Worm (Caenorhabditis elegans): ENCODE measurements around the gene pde-12.

pde-12 gene

DNA sequence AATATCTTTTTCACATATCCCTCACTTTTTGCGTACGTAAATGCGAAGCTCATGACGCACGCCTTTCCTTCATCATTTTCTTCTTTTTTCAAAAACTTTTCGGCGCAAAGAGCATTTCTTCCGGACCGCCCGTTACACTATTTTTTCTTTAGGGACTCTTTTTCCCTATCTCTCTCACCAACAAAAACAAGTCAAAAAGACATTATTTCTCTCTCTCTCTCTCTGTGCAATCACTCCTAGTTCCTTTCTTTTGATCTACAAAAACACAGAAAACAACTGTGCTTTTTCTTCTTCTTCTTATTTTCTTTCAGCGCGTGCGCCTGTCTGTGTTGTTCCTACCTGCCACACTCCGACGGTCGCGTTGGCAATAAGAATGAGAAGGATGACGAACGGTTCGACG is 28.8 kb downstream of the pde-12 start:
- TF ChIP-seq sptf-1 (tag; optimal IDR thresholded peaks at IDR 0.05) = no peak
- peak; percentile 4 for TF ChIP-seq hlh-1 (tag; optimal IDR thresholded peaks at IDR 0.05)
- peak; percentile 16 for TF ChIP-seq unc-62 (GFP tag; optimal IDR thresholded peaks at IDR 0.05)

DNA sequence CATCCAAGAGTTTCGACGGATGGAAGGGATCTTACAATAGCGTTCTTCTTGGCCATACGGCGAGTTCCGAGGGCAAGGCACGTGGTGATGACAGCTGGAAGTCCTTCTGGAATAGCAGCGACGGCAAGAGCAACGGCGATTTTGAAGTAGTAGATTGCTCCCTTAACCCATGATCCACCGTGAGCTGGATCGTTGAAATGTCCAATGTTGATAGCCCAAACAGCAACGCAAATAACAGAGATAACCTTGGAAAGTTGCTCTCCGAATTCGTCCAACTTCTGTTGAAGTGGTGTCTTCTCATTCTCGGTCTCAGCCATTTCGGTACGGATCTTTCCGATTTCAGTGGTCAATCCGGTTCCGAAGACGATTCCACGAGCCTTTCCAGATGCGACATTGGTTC is 29.6 kb downstream of the pde-12 start:
- TF ChIP-seq M03D4.4 (tag; optimal IDR thresholded peaks at IDR 0.05) (no peak), snpc-4 (tag; optimal IDR thresholded peaks at IDR 0.05) (no peak), ham-2 (GFP tag; optimal IDR thresholded peaks at IDR 0.05) (no peak), nhr-28 (tag; optimal IDR thresholded peaks at IDR 0.05) (no peak), elt-1 (tag; optimal IDR thresholded peaks at IDR 0.05; ENCODE audit: borderline replicate concordance, insufficient read depth) (no peak), bed-3 (GFP tag; optimal IDR thresholded peaks at IDR 0.05) (no peak), cnd-1 (tag; optimal IDR thresholded peaks at IDR 0.05) (no peak)

DNA sequence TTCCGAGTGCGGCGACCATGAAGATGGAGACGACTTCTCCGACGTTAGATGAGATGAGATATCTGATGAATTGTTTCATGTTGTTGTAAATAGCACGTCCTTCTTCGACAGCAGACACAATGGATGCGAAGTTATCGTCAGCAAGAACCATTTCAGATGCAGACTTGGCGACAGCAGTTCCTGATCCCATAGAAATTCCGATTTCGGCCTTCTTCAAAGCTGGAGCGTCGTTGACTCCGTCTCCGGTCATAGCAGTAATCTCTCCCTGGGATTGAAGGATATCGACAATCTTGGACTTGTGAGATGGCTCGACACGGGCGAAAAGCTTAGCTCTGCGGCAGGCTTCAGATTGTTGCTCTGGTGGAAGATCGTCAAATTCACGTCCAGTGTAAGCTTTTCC is 30.9 kb downstream of the pde-12 start:
- TF ChIP-seq lin-13 (tag; optimal IDR thresholded peaks at IDR 0.05) = no peak
- no peak for TF ChIP-seq M03D4.4 (tag; optimal IDR thresholded peaks at IDR 0.05)
- no peak for TF ChIP-seq ces-1 (GFP tag; optimal IDR thresholded peaks at IDR 0.05)
- no peak for TF ChIP-seq lin-32 (GFP tag; optimal IDR thresholded peaks at IDR 0.05)
- no peak for TF ChIP-seq drap-1 (GFP tag; optimal IDR thresholded peaks at IDR 0.05)
- TF ChIP-seq unc-39 (tag; optimal IDR thresholded peaks at IDR 0.05) = no peak
- no peak for TF ChIP-seq zip-8 (tag; optimal IDR thresholded peaks at IDR 0.05)
- no peak for TF ChIP-seq elt-1 (tag; optimal IDR thresholded peaks at IDR 0.05; ENCODE audit: borderline replicate concordance, insufficient read depth)
- TF ChIP-seq ceh-83 (GFP tag; optimal IDR thresholded peaks at IDR 0.05) = no peak

DNA sequence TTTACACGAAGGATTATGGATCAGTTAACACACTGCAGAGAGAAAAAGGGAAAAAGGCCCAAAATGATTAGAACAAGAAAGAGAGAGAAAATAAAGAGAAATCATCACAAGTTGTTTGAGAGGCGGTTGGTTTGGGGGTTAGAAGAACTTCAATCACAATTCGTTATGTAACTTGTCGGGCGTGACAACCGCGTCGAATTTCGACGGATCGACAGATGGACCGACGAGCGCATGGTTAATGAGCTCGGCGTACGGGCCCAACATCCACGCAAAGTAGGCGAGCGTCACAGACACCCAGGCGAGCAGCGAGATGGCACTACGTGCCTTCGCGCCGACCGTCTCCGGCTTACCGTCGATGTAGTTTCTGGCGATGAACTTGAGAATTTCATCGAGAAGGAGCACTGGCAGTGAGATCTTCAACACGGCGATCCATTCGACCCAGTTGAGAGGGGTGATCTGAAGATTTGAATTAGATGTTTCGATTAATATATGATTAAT is 32.0 kb downstream of the pde-12 start:
- no peak for TF ChIP-seq mab-5 (tag; optimal IDR thresholded peaks at IDR 0.05)
- TF ChIP-seq mep-1 (tag; optimal IDR thresholded peaks at IDR 0.05) = no peak
- no peak for TF ChIP-seq unc-120 (tag; optimal IDR thresholded peaks at IDR 0.05; ENCODE audit: poor library complexity, severe bottlenecking)
- no peak for TF ChIP-seq mls-2 (tag; optimal IDR thresholded peaks at IDR 0.05)
- TF ChIP-seq snpc-4 (tag; optimal IDR thresholded peaks at IDR 0.05) = no peak
- TF ChIP-seq lsy-2 (tag; optimal IDR thresholded peaks at IDR 0.05) = no peak
- no peak for TF ChIP-seq bed-3 (GFP tag; optimal IDR thresholded peaks at IDR 0.05)
- TF ChIP-seq ceh-43 (GFP tag; optimal IDR thresholded peaks at IDR 0.05) = no peak

DNA sequence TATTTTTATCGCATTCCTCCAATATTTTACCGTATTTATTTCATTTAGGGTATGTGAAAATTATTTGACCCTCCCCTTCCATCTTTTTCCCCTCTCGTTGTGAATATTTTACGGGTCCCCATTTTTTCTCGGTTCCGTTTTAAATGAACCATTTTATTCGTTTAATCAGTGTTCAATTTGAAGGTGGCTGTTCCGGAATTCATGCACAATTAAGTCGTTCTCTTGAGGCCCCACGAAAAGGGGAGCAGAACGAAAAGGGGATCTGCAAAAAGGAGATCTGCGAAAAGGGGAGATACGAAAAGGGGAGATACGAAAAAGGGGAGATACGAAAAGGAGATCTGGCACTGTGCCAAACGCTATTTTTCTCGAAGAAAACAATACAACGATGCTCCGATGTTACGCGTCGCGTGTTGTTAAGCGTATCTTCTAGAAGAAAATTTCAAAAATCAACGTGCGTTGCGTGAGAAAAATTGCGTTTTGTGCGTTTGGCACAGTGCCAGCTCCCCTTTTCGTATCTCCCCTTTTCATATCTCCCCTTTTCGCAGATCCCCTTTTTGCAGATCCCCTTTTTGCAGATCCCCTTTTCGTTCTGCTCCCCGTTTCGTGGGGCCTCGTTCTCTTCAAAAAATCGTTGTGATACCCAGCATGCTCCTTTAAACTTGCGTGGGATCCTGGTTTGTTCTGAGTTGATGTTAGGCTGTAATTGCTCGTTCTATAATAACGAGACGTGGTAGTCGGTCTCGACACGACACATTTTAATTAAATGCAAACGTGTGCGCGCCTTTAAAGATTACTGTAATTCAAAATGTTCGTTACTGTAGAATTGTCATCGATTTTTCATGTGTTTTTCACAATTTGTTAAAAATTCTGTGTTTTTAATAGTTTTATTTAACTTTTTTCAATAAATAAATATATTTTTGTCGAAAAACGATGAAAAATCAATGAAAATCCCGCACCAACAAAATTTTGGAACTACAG is 33.7 kb downstream of the pde-12 start:
- peak; percentile 1 for TF ChIP-seq cnd-1 (tag; optimal IDR thresholded peaks at IDR 0.05)
- TF ChIP-seq blmp-1 (tag; optimal IDR thresholded peaks at IDR 0.05) = no peak
- TF ChIP-seq nhr-76 (tag; optimal IDR thresholded peaks at IDR 0.05) = no peak
- no peak for TF ChIP-seq elt-1 (tag; optimal IDR thresholded peaks at IDR 0.05; ENCODE audit: borderline replicate concordance, insufficient read depth)
- no peak for TF ChIP-seq unc-120 (tag; optimal IDR thresholded peaks at IDR 0.05; ENCODE audit: poor library complexity, severe bottlenecking)
- TF ChIP-seq M03D4.4 (tag; optimal IDR thresholded peaks at IDR 0.05) = no peak
- no peak for TF ChIP-seq lin-32 (GFP tag; optimal IDR thresholded peaks at IDR 0.05)
- no peak for TF ChIP-seq elt-3 (tag; optimal IDR thresholded peaks at IDR 0.05)
- TF ChIP-seq nhr-237 (tag; optimal IDR thresholded peaks at IDR 0.05) = no peak
- TF ChIP-seq lsy-2 (tag; optimal IDR thresholded peaks at IDR 0.05) = no peak
- peak; percentile 9 for TF ChIP-seq mls-2 (tag; optimal IDR thresholded peaks at IDR 0.05)
- no peak for TF ChIP-seq mab-5 (tag; optimal IDR thresholded peaks at IDR 0.05)
- peak; percentile 7 for TF ChIP-seq sptf-1 (tag; optimal IDR thresholded peaks at IDR 0.05)
- TF ChIP-seq hlh-1 (tag; optimal IDR thresholded peaks at IDR 0.05) = no peak

DNA sequence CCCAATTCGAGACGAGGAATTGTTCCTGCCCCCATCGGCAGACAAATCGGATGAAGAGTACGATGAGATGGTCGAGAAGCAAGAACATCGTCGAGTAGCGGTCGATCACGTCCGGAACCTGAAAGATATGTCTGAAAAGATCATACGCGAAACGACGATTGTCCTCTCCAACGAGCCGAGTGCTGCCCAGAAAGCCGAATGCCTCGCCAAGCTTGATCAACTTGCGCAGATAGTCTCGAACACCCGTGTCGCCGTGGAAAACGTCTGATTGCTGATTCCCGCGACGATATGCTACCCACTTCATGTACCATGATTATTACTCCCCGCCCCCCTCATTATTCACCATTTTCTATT is 34.4 kb downstream of the pde-12 start:
- TF ChIP-seq nhr-28 (tag; optimal IDR thresholded peaks at IDR 0.05) (no peak), ces-1 (GFP tag; optimal IDR thresholded peaks at IDR 0.05) (no peak), unc-39 (tag; optimal IDR thresholded peaks at IDR 0.05) (no peak), bed-3 (GFP tag; optimal IDR thresholded peaks at IDR 0.05) (no peak), unc-120 (tag; optimal IDR thresholded peaks at IDR 0.05; ENCODE audit: poor library complexity, severe bottlenecking) (no peak), nhr-2 (tag; optimal IDR thresholded peaks at IDR 0.05) (no peak)

Data from whole organism, mixed stage, embryonic.